Worm (Caenorhabditis elegans) whole organism, mixed stage, embryonic: Measurements from ENCODE around the gene C07D10.5.

Experiments
- lsy-2 ChIP-seq: fragments of 150-350 bp; optimal IDR thresholded peaks from 2 replicates; lab custom pipeline; 2014; ENCODE audit warnings: missing biosample characterization, missing genetic modification characterization
- nhr-76 ChIP-seq: sonication (generic microtip); optimal IDR thresholded peaks from 2 replicates; lab custom pipeline; 2017; ENCODE audit warnings: missing biosample characterization, missing genetic modification characterization
- pha-4 ChIP-seq: fragments of 150-350 bp; optimal IDR thresholded peaks from 2 replicates; lab custom pipeline; 2018; ENCODE audit warnings: missing biosample characterization, missing genetic modification reagents, missing genetic modification characterization
- unc-120 ChIP-seq: sonication (generic microtip); optimal IDR thresholded peaks from 2 replicates; lab custom pipeline; 2017; ENCODE audit warnings: missing genetic modification characterization, missing compliant biosample characterization; ENCODE audit not compliant: poor library complexity, severe bottlenecking
- unc-39 ChIP-seq: fragments of 150-350 bp; optimal IDR thresholded peaks from 2 replicates; lab custom pipeline; 2014; ENCODE audit warnings: missing biosample characterization, missing genetic modification characterization

DNA sequence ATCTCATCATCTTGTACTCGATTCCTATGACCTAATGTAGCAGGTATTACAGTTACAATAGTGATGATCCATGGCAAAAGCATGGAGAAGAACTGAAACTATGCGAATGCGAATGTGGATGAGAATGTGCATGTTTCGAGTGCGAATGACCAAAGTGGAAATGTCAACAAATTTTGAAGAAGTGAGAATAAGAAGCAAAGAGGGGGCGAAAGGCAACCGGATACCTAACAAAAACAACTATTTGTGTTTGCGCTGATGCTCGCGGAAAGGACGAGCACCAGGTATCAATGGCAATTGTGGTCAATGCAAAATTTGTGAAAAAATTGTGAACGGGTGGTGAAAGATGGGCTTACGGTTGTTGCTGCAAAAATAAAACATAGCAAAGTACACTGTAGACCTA lies 21.3 kb downstream of the C07D10.5 start, which contains the start of gene nas-7:
- TF ChIP-seq unc-39, result no peak
- no peak for TF ChIP-seq pha-4 (tag; lab: Kevin White, UChicago)
- no peak for TF ChIP-seq unc-120 (tag; lab: Kevin White, UChicago)
- no peak for TF ChIP-seq nhr-76 (tag; lab: Kevin White, UChicago)
- no peak for TF ChIP-seq lsy-2 (tag; lab: Kevin White, UChicago)
